Worm (Caenorhabditis elegans) whole organism, L2 larva: ENCODE results near the gene R160.10.

ENCODE experiments used
- aly-2 ChIP-seq: fragments of 150-350 bp; optimal IDR thresholded peaks from 2 replicates; lab custom pipeline; 2014; ENCODE audit warnings: missing biosample characterization, missing genetic modification characterization
- ama-1 ChIP-seq: fragments of 150-350 bp; optimal IDR thresholded peaks from 2 replicates; lab custom pipeline; 2018; ENCODE audit warnings: inconsistent platforms
- ceh-16 ChIP-seq: fragments of 150-350 bp; optimal IDR thresholded peaks from 2 replicates; lab custom pipeline; 2014; ENCODE audit warnings: missing biosample characterization, missing genetic modification characterization
- egl-27 ChIP-seq: sonication (generic microtip); optimal IDR thresholded peaks from 3 replicates; lab custom pipeline; 2017; ENCODE audit warnings: missing biosample characterization, missing genetic modification reagents, missing genetic modification characterization
- lin-13 ChIP-seq: fragments of 150-350 bp; optimal IDR thresholded peaks from 2 replicates; lab custom pipeline; 2014; ENCODE audit warnings: missing biosample characterization, missing genetic modification reagents, missing genetic modification characterization
- lsy-2 ChIP-seq, 2 experiments: fragments of 150-350 bp in 1 of 2; sonication (generic microtip) in 1 of 2; optimal IDR thresholded peaks; 2 replicates each; lab custom pipeline; 2014 to 2017; ENCODE audit warnings: missing biosample characterization in 2 of 2, missing genetic modification characterization in 2 of 2
- nhr-23 ChIP-seq: fragments of 150-350 bp; optimal IDR thresholded peaks from 2 replicates; lab custom pipeline; 2014; ENCODE audit warnings: missing biosample characterization, missing genetic modification reagents, missing genetic modification characterization
- nhr-25 ChIP-seq: fragments of 150-350 bp; sonication (generic microtip); optimal IDR thresholded peaks from 3 replicates; lab custom pipeline; 2014; ENCODE audit warnings: missing biosample characterization, missing genetic modification characterization
- unc-62 ChIP-seq: fragments of 150-350 bp; optimal IDR thresholded peaks from 2 replicates; lab custom pipeline; 2014; ENCODE audit warnings: missing biosample characterization, missing genetic modification reagents, missing genetic modification characterization

ce11 chrX:4364877-4365276 lies 2.4 kb downstream of the R160.10 start, which contains the start of gene F14H12.8:
- no peak for TF ChIP-seq egl-27 (tag; lab: Kevin White, UChicago)
- TF ChIP-seq nhr-23, result no peak
- no peak for TF ChIP-seq ama-1 (lab: Kevin White, UChicago)
- TF ChIP-seq unc-62 (GFP tag; lab: Kevin White, UChicago), result no peak
- no peak for TF ChIP-seq lsy-2 (tag; optimal IDR thresholded peaks at IDR 0.05; lab: Kevin White, UChicago)
- no peak for TF ChIP-seq nhr-25 (tag; lab: Kevin White, UChicago)
- TF ChIP-seq ceh-16 (tag; lab: Kevin White, UChicago), result no peak
- no peak for TF ChIP-seq aly-2
- no peak for TF ChIP-seq lin-13 (GFP tag; lab: Kevin White, UChicago)
